Worm (Caenorhabditis elegans): ENCODE results near the gene F55B12.2.

Gene F55B12.2

DNA sequence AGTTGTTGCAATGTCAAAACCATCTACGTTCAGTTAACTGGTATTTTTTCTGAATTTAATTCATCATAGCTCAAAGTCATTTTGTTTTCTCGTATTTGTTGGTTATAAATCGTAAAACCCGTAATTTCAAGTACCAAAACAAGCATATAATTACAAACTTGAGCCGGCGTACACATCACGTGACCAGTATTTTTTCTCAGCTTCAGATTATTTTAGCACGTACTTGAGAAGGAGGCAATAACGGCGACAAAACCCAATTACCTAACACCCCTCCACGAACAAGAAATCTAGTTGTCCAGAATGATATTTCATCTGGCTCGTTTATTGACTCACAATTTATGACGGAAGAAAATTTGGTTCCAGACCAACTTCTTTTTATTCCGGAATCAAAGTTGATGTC lies 42.1 kb upstream of the F55B12.2 start, which contains the start of gene srx-135:
Gene srx-135 (plus strand): TSS at position 301 of the 400 bp plus-strand sequence.
- TF ChIP-seq rnt-1 (tag; optimal IDR thresholded peaks at IDR 0.05) (no peak), elt-2 (tag; optimal IDR thresholded peaks at IDR 0.05) (no peak)

DNA sequence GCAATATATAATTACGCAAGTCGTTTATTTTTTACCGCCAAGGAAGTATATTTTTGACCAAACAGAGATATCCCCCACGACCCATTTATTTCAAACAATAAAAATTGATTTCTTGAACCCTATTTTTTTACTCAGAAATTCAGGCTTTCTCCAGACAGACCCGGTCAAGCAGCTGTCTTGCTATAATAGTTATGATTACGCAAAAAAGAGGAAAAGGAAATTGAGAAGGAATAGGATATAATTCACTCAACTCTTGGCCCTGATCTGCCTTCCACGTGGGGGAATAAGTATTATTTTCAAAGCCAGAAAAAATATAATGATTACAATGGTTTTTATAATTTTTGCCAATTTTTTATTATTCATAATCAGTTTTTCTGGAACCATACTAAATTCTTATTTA lies 40.4 kb upstream of the F55B12.2 start, which contains the start of gene srx-136:
Gene srx-136 (plus strand): TSS at position 301 of the 400 bp plus-strand sequence.
- TF ChIP-seq F13H6.1 (tag; optimal IDR thresholded peaks at IDR 0.05) (no peak), zip-5 (tag; optimal IDR thresholded peaks at IDR 0.05) (no peak), nhr-232 (tag; optimal IDR thresholded peaks at IDR 0.05) (no peak), mec-3 (tag; optimal IDR thresholded peaks at IDR 0.05; ENCODE audit: borderline replicate concordance) (no peak), ceh-30 (tag; optimal IDR thresholded peaks at IDR 0.05) (no peak), sdc-2 (tag; optimal IDR thresholded peaks at IDR 0.05) (no peak), ahr-1 (tag; optimal IDR thresholded peaks at IDR 0.05) (no peak), pqm-1 (tag; optimal IDR thresholded peaks at IDR 0.05) (no peak), unc-3 (GFP tag; conservative IDR thresholded peaks at IDR 0.05) (no peak), unc-3 (tag; optimal IDR thresholded peaks at IDR 0.05) (no peak), ceh-14 (tag; optimal IDR thresholded peaks at IDR 0.05) (no peak), hlh-30 (tag; optimal IDR thresholded peaks at IDR 0.05; ENCODE audit: insufficient read depth) (no peak), eyg-1 (tag; optimal IDR thresholded peaks at IDR 0.05) (no peak), elt-4 (tag; optimal IDR thresholded peaks at IDR 0.05) (no peak), K09A11.1 (tag; optimal IDR thresholded peaks at IDR 0.05; ENCODE audit: insufficient read depth) (no peak), Y22D7AL.16 (tag; optimal IDR thresholded peaks at IDR 0.05) (no peak), pha-4 (tag; optimal IDR thresholded peaks at IDR 0.05) (no peak), hlh-15 (tag; optimal IDR thresholded peaks at IDR 0.05) (no peak)

ce11 chrV:13856376-13856775 lies 39.6 kb upstream of the F55B12.2 start, which contains the start of gene srx-134:
Gene srx-134, minus strand, starts transcription at chrV:13856476.
- no peak for TF ChIP-seq elt-2 (tag; optimal IDR thresholded peaks at IDR 0.05)

ce11 chrV:13854306-13854705 lies 37.5 kb upstream of the F55B12.2 start, which contains the start of gene ttr-21:
Gene ttr-21, minus strand, starts transcription at chrV:13854405.
- TF ChIP-seq lin-11 (tag; optimal IDR thresholded peaks at IDR 0.05) (no peak), pros-1 (tag; optimal IDR thresholded peaks at IDR 0.05) (no peak), ttx-3 (tag; optimal IDR thresholded peaks at IDR 0.05) (no peak), ceh-30 (tag; optimal IDR thresholded peaks at IDR 0.05) (no peak), unc-3 (GFP tag; conservative IDR thresholded peaks at IDR 0.05) (no peak), unc-3 (tag; optimal IDR thresholded peaks at IDR 0.05) (no peak), ceh-9 (tag; optimal IDR thresholded peaks at IDR 0.05) (no peak), nfya-1 (tag; optimal IDR thresholded peaks at IDR 0.05) (no peak), pha-2 (tag; optimal IDR thresholded peaks at IDR 0.05) (no peak), unc-86 (tag; optimal IDR thresholded peaks at IDR 0.05) (no peak), K02D7.2 (tag; optimal IDR thresholded peaks at IDR 0.05) (no peak), ztf-16 (tag; optimal IDR thresholded peaks at IDR 0.05) (no peak), hlh-30 (tag; optimal IDR thresholded peaks at IDR 0.05; ENCODE audit: insufficient read depth) (no peak), ceh-14 (tag; optimal IDR thresholded peaks at IDR 0.05) (no peak), C08G9.2 (tag; optimal IDR thresholded peaks at IDR 0.05) (no peak), ceh-24 (tag; optimal IDR thresholded peaks at IDR 0.05) (no peak), F13H6.1 (tag; optimal IDR thresholded peaks at IDR 0.05) (no peak), fax-1 (tag; optimal IDR thresholded peaks at IDR 0.05) (no peak), hlh-13 (GFP tag; optimal IDR thresholded peaks at IDR 0.05) (no peak), pag-3 (tag; optimal IDR thresholded peaks at IDR 0.05; ENCODE audit: borderline replicate concordance) (no peak)

DNA sequence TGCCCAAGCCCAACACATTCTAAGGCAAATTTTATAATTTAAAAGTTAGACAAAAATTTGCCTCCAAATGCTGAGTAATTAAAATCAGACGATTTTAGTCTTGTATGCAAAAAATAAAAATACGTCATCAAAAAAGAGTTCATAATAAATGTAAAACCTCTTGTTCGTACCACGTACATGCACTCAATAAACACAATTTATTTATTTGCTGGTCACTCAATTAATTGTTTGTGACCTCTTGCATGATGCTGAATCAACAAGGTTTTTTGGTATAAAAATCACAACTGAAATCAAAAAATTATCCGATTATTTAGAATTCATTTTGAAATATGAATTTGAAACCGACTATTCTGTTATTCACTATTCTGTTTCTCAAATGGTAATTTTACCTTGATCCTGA lies 33.4 kb upstream of the F55B12.2 start, which contains the start of gene hpx-2:
Gene hpx-2 (plus strand): TSS at position 301 of the 400 bp plus-strand sequence.
- TF ChIP-seq lim-6 (tag; optimal IDR thresholded peaks at IDR 0.05) (no peak), dmd-4 (tag; optimal IDR thresholded peaks at IDR 0.05; ENCODE audit: borderline replicate concordance) (no peak), odd-2 (tag; optimal IDR thresholded peaks at IDR 0.05) (no peak), gmeb-2 (tag; optimal IDR thresholded peaks at IDR 0.05) (no peak), pros-1 (tag; optimal IDR thresholded peaks at IDR 0.05) (no peak), Y22D7AL.16 (tag; optimal IDR thresholded peaks at IDR 0.05) (no peak), fkh-10 (GFP tag; optimal IDR thresholded peaks at IDR 0.05) (no peak), tbx-7 (tag; optimal IDR thresholded peaks at IDR 0.05) (no peak), ceh-19 (GFP tag; optimal IDR thresholded peaks at IDR 0.05) (no peak)
